Fruit fly (Drosophila melanogaster) whole organism, embryonic: Measurements from ENCODE around the gene cdi.
A peak's percentile ranks its signal among the peaks of the same experiment; 100 is the strongest.

ENCODE experiments used
- Blimp-1 ChIP-seq: fragments of 200-800 bp; sonication (Bioruptor generic); optimal IDR thresholded peaks from 3 replicates; lab custom pipeline; 2018; ENCODE audit warnings: missing biosample characterization, missing genetic modification characterization, mild to moderate bottlenecking, moderate library complexity, missing genetic modification reagents
- CG10267 ChIP-seq: fragments of 200-800 bp; sonication (Bioruptor generic); optimal IDR thresholded peaks from 2 replicates; lab custom pipeline; 2018; ENCODE audit warnings: missing biosample characterization, mild to moderate bottlenecking, missing genetic modification characterization, moderate library complexity
- CG10274 ChIP-seq: fragments of 200-800 bp; sonication (Bioruptor generic); optimal IDR thresholded peaks from 3 replicates; lab custom pipeline; 2017; ENCODE audit warnings: missing biosample characterization, mild to moderate bottlenecking, missing genetic modification characterization
- CG12071 ChIP-seq: fragments of 200-800 bp; sonication (Bioruptor generic); optimal IDR thresholded peaks from 3 replicates; lab custom pipeline; 2018; ENCODE audit warnings: missing biosample characterization, mild to moderate bottlenecking, missing genetic modification characterization
- CG12219 ChIP-seq: fragments of 200-800 bp; sonication (Bioruptor generic); optimal IDR thresholded peaks from 3 replicates; lab custom pipeline; 2018; ENCODE audit warnings: missing biosample characterization, mild to moderate bottlenecking, missing genetic modification characterization
- CG13296 ChIP-seq: fragments of 200-800 bp; sonication (Bioruptor generic); optimal IDR thresholded peaks from 3 replicates; lab custom pipeline; 2018; ENCODE audit warnings: missing biosample characterization, mild to moderate bottlenecking, missing genetic modification characterization
- CG14860 ChIP-seq: fragments of 200-800 bp; sonication (Bioruptor generic); IDR thresholded peaks from 3 replicates; pipeline ENCODE4 v1.3.6; 2022; ENCODE audit warnings: missing biosample characterization, missing genetic modification characterization; ENCODE audit not compliant: partially characterized antibody
- CG17361 ChIP-seq: fragments of 200-800 bp; sonication (Bioruptor generic); IDR thresholded peaks from 3 replicates; pipeline ENCODE4 v1.3.6; 2022; ENCODE audit warnings: missing biosample characterization, missing genetic modification characterization
- CG2202 ChIP-seq: fragments of 200-800 bp; sonication (Bioruptor generic); optimal IDR thresholded peaks from 2 replicates; lab custom pipeline; 2018; ENCODE audit warnings: missing biosample characterization, mild to moderate bottlenecking, missing genetic modification characterization
- CG31224 ChIP-seq: fragments of 200-800 bp; sonication (Bioruptor generic); IDR thresholded peaks from 2 replicates; pipeline ENCODE4 v1.3.6; 2022; ENCODE audit warnings: missing biosample characterization, missing genetic modification characterization
- CG31388 ChIP-seq: fragments of 200-800 bp; sonication (Bioruptor generic); optimal IDR thresholded peaks from 2 replicates; lab custom pipeline; 2016; ENCODE audit warnings: missing biosample characterization, missing genetic modification characterization
- CG4360 ChIP-seq: fragments of 200-800 bp; sonication (Bioruptor generic); IDR thresholded peaks from 2 replicates; pipeline ENCODE4 v1.3.6; 2022; ENCODE audit warnings: missing biosample characterization, missing genetic modification characterization
- CG6175 ChIP-seq: fragments of 200-800 bp; sonication (Bioruptor generic); IDR thresholded peaks from 3 replicates; pipeline ENCODE4 v1.3.6; 2022; ENCODE audit warnings: missing biosample characterization, missing genetic modification characterization
- CoRest ChIP-seq: fragments of 200-800 bp; sonication (Bioruptor generic); optimal IDR thresholded peaks from 3 replicates; lab custom pipeline; 2018; ENCODE audit warnings: missing biosample characterization, mild to moderate bottlenecking, missing genetic modification characterization, moderate library complexity
- Deaf1 ChIP-seq: fragments of 200-800 bp; optimal IDR thresholded peaks from 3 replicates; lab custom pipeline; 2019; ENCODE audit warnings: missing biosample characterization, mild to moderate bottlenecking, missing genetic modification characterization, moderate library complexity
- GATAe ChIP-seq: fragments of 200-800 bp; sonication (Bioruptor generic); conservative IDR thresholded peaks from 2 replicates; pipeline ENCODE4 v1.3.6; 2022; ENCODE audit warnings: missing biosample characterization, missing genetic modification characterization
- H15 ChIP-seq: fragments of 200-800 bp; sonication (Bioruptor generic); IDR thresholded peaks from 3 replicates; pipeline ENCODE4 v1.3.6; 2022; ENCODE audit warnings: missing biosample characterization, missing genetic modification characterization
- Hr78 ChIP-seq, 2 experiments: fragments of 200-800 bp in 1 of 2; fragments of >200 bp in 1 of 2; sonication (Bioruptor generic) in 1 of 2; optimal IDR thresholded peaks; 2 replicates each; lab custom pipeline; 2017 to 2019; ENCODE audit warnings: missing biosample characterization in 2 of 2, missing genetic modification characterization in 2 of 2, mild to moderate bottlenecking in 1 of 2, moderate library complexity in 1 of 2
- Mad ChIP-seq: fragments of 200-800 bp; sonication (Bioruptor generic); optimal IDR thresholded peaks from 2 replicates; lab custom pipeline; 2016; ENCODE audit warnings: missing biosample characterization, missing genetic modification characterization
- Mrtf ChIP-seq: fragments of 200-800 bp; sonication (Bioruptor generic); IDR thresholded peaks from 3 replicates; pipeline ENCODE4 v1.3.6; 2022; ENCODE audit warnings: missing biosample characterization, missing genetic modification characterization
- NC2β ChIP-seq: fragments of 200-800 bp; sonication (Bioruptor generic); optimal IDR thresholded peaks from 2 replicates; lab custom pipeline; 2016; ENCODE audit warnings: missing biosample characterization, missing genetic modification characterization
- Rx ChIP-seq: fragments of 200-800 bp; sonication (Bioruptor generic); IDR thresholded peaks from 2 replicates; pipeline ENCODE4 v1.3.6; 2022; ENCODE audit warnings: missing biosample characterization, missing genetic modification characterization
- Sox100B ChIP-seq: fragments of 200-800 bp; sonication (Bioruptor generic); optimal IDR thresholded peaks from 3 replicates; lab custom pipeline; 2018; ENCODE audit warnings: missing biosample characterization, mild to moderate bottlenecking, missing genetic modification characterization
- Sox102F ChIP-seq: fragments of 200-800 bp; sonication (Bioruptor generic); optimal IDR thresholded peaks from 2 replicates; lab custom pipeline; 2018; ENCODE audit warnings: missing biosample characterization, mild to moderate bottlenecking, missing genetic modification characterization, moderate library complexity
- Sry-β ChIP-seq: fragments of 200-800 bp; sonication (Bioruptor generic); optimal IDR thresholded peaks from 2 replicates; lab custom pipeline; 2018; ENCODE audit warnings: missing biosample characterization, mild to moderate bottlenecking, missing genetic modification characterization, moderate library complexity
- abd-A ChIP-seq: fragments of 200-800 bp; sonication (Bioruptor generic); optimal IDR thresholded peaks from 3 replicates; lab custom pipeline; 2019; ENCODE audit warnings: missing biosample characterization, mild to moderate bottlenecking, missing genetic modification characterization, moderate library complexity
- bigmax ChIP-seq: fragments of 200-800 bp; sonication (Bioruptor generic); optimal IDR thresholded peaks from 2 replicates; lab custom pipeline; 2018; ENCODE audit warnings: missing biosample characterization, mild to moderate bottlenecking, missing genetic modification characterization
- cato ChIP-seq: fragments of 200-800 bp; sonication (Bioruptor generic); optimal IDR thresholded peaks from 2 replicates; lab custom pipeline; 2016; ENCODE audit warnings: missing biosample characterization, missing genetic modification characterization, borderline replicate concordance
- chif ChIP-seq, 2 experiments: fragments of 200-800 bp; sonication (Bioruptor generic); optimal IDR thresholded peaks; 3 replicates each; lab custom pipeline; 2016; ENCODE audit warnings: missing biosample characterization in 2 of 2, missing genetic modification characterization in 2 of 2
- crc ChIP-seq: fragments of 200-800 bp; sonication (Bioruptor generic); optimal IDR thresholded peaks from 2 replicates; lab custom pipeline; 2016; ENCODE audit warnings: missing biosample characterization, missing genetic modification characterization
- danr ChIP-seq: fragments of 200-800 bp; sonication (Bioruptor generic); IDR thresholded peaks from 2 replicates; pipeline ENCODE4 v1.3.6; 2022; ENCODE audit warnings: missing biosample characterization, missing genetic modification characterization
- ems ChIP-seq: fragments of 200-800 bp; sonication (Bioruptor generic); optimal IDR thresholded peaks from 3 replicates; lab custom pipeline; 2016; ENCODE audit warnings: missing biosample characterization, missing genetic modification characterization
- esg ChIP-seq: fragments of 200-800 bp; sonication (Bioruptor generic); conservative IDR thresholded peaks from 2 replicates; pipeline ENCODE4 v1.3.6; 2022; ENCODE audit warnings: missing biosample characterization, missing genetic modification characterization
- gcm2 ChIP-seq: fragments of 200-800 bp; sonication (Bioruptor generic); optimal IDR thresholded peaks from 2 replicates; lab custom pipeline; 2016; ENCODE audit warnings: missing biosample characterization, missing genetic modification characterization
- gem ChIP-seq: fragments of 200-800 bp; sonication (Bioruptor generic); optimal IDR thresholded peaks from 2 replicates; lab custom pipeline; 2019; ENCODE audit warnings: missing biosample characterization, mild to moderate bottlenecking, missing genetic modification characterization, moderate library complexity
- grau ChIP-seq: fragments of 200-800 bp; optimal IDR thresholded peaks from 3 replicates; lab custom pipeline; 2019; ENCODE audit warnings: missing biosample characterization, mild to moderate bottlenecking, missing genetic modification characterization, moderate library complexity
- hkb ChIP-seq, 2 experiments: fragments of 200-800 bp in 1 of 2; fragments of >200 bp in 1 of 2; sonication (Bioruptor generic) in 1 of 2; IDR thresholded peaks in 1 of 2; optimal IDR thresholded peaks in 1 of 2; 2 replicates each; pipeline versions ENCODE4 v1.3.6 to Lab custom; 2017 to 2022; ENCODE audit warnings: missing biosample characterization in 1 of 2, missing genetic modification characterization in 1 of 2
- knrl ChIP-seq: fragments of 200-800 bp; sonication (Bioruptor generic); IDR thresholded peaks from 3 replicates; pipeline ENCODE4 v1.3.6; 2022; ENCODE audit warnings: missing biosample characterization, missing genetic modification characterization; ENCODE audit not compliant: partially characterized antibody
- luna ChIP-seq: fragments of 200-800 bp; sonication (Bioruptor generic); optimal IDR thresholded peaks from 2 replicates; lab custom pipeline; 2016; ENCODE audit warnings: missing biosample characterization, missing genetic modification characterization
- mirr ChIP-seq: fragments of 200-800 bp; sonication (Bioruptor generic); optimal IDR thresholded peaks from 3 replicates; lab custom pipeline; 2018; ENCODE audit warnings: missing biosample characterization, mild to moderate bottlenecking, missing genetic modification characterization
- pfk ChIP-seq: fragments of 200-800 bp; sonication (Bioruptor generic); optimal IDR thresholded peaks from 2 replicates; lab custom pipeline; 2018; ENCODE audit warnings: missing biosample characterization, mild to moderate bottlenecking, missing genetic modification characterization, moderate library complexity
- psq ChIP-seq: fragments of 200-800 bp; sonication (Bioruptor generic); optimal IDR thresholded peaks from 2 replicates; lab custom pipeline; 2017; ENCODE audit warnings: missing biosample characterization, missing genetic modification characterization
- schlank ChIP-seq: fragments of 200-800 bp; sonication (Bioruptor generic); optimal IDR thresholded peaks from 2 replicates; lab custom pipeline; 2018; ENCODE audit warnings: missing biosample characterization, mild to moderate bottlenecking, missing genetic modification characterization
- slou ChIP-seq: fragments of 200-800 bp; sonication (Bioruptor generic); optimal IDR thresholded peaks from 3 replicates; lab custom pipeline; 2016; ENCODE audit warnings: missing biosample characterization, missing genetic modification characterization
- slp2 ChIP-seq: fragments of 200-800 bp; sonication (Bioruptor generic); optimal IDR thresholded peaks from 2 replicates; lab custom pipeline; 2016; ENCODE audit warnings: missing biosample characterization, missing genetic modification characterization
- twi ChIP-seq: fragments of 200-800 bp; optimal IDR thresholded peaks from 2 replicates; lab custom pipeline; 2019; ENCODE audit warnings: missing biosample characterization, mild to moderate bottlenecking, missing genetic modification characterization, moderate library complexity
- tx ChIP-seq: fragments of 200-800 bp; sonication (Bioruptor generic); optimal IDR thresholded peaks from 2 replicates; lab custom pipeline; 2016; ENCODE audit warnings: missing biosample characterization, missing genetic modification characterization
- unpg ChIP-seq: fragments of 200-800 bp; sonication (Bioruptor generic); optimal IDR thresholded peaks from 3 replicates; lab custom pipeline; 2018; ENCODE audit warnings: missing biosample characterization, mild to moderate bottlenecking, missing genetic modification characterization, moderate library complexity
- wdn ChIP-seq: fragments of 200-800 bp; sonication (Bioruptor generic); IDR thresholded peaks from 2 replicates; pipeline ENCODE4 v1.3.6; 2022; ENCODE audit warnings: missing biosample characterization, missing genetic modification characterization
- zen ChIP-seq: fragments of 200-800 bp; sonication (Bioruptor generic); optimal IDR thresholded peaks from 3 replicates; lab custom pipeline; 2018; ENCODE audit warnings: missing biosample characterization, mild to moderate bottlenecking, missing genetic modification characterization, moderate library complexity

cdi gene

DNA sequence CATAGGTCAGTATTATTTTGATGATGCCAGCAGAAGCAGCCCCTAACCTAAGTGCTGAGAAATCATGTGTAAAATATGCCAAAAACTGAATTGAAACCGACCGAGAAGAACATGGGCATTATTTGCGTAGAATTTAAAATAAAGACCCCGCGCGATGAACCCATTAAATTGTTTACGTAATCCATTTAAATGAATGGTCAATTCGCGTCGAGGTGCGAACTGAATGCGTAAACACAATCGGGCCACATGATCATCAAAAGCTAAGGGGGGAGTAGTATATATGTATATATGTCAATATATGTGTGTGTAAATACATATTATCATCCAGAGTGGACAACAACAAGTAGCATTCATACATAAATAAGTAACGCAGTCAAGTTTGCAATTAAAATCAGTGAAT lies 33.9 kb downstream of the cdi start (continued):
- TF ChIP-seq ems (GFP tag; lab: Kevin White, UChicago) (no peak), zen (no peak), wdn (GFP tag; lab: Robert Waterston, UW) (no peak), CG12219 (GFP tag; lab: Kevin White, UChicago) (no peak), cato (no peak), crc (no peak), GATAe (no peak), CoRest (no peak), bigmax (GFP tag; lab: Kevin White, UChicago) (no peak), pfk (GFP tag; lab: Kevin White, UChicago) (no peak), CG4360 (GFP tag; lab: Robert Waterston, UW) (no peak), CG2202 (tag; lab: Kevin White, UChicago) (no peak), schlank (no peak), hkb (optimal IDR thresholded peaks at IDR 0.05; lab: Kevin White, UChicago) (no peak), hkb (GFP tag; IDR thresholded peaks at IDR 0.05; lab: Robert Waterston, UW) (0 out of 2 replicates have a peak, but pooled peaks have one; percentile 6), Hr78 (GFP tag; optimal IDR thresholded peaks at IDR 0.05; lab: Kevin White, UChicago) (peak in 1 of 2 experiments; percentile 57), CG6175 (no peak), Deaf1 (tag; lab: Kevin White, UChicago) (no peak), luna (GFP tag; lab: Kevin White, UChicago) (no peak), CG12071 (GFP tag; lab: Kevin White, UChicago) (peak; percentile 11), Mad (GFP tag; lab: Kevin White, UChicago) (no peak), CG14860 (GFP tag; lab: Robert Waterston, UW) (no peak), twi (no peak), CG10274 (no peak), gcm2 (GFP tag; lab: Kevin White, UChicago) (no peak), CG31224 (GFP tag; lab: Robert Waterston, UW) (no peak), Rx (no peak), mirr (GFP tag; lab: Kevin White, UChicago) (peak; percentile 43), Sox100B (GFP tag; lab: Kevin White, UChicago) (no peak), chif (GFP tag; optimal IDR thresholded peaks at IDR 0.05; lab: Kevin White, UChicago) (no peak)

DNA sequence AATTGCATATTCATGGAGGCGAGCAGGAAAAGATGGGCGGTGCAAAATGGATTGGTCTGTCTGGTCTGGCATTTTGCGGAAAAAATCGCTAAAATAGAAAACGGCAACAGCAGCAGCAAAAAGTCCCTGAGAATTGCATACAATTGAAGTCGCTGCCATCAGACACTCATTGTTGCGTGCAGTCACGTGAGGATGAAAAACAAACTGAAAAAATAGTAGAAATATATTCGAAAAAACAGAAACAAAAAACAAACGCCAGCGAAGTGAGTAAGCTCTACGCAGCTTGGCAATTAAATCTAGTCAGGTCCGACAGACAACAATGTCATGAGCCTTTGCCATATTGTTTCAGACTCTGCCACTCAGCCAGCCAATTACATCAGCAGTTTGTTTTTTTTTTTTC lies 34.8 kb downstream of the cdi start:
- TF ChIP-seq grau = no peak
- TF ChIP-seq knrl (GFP tag; lab: Robert Waterston, UW) = 0 out of 3 replicates have a peak, but pooled peaks have one; percentile 3

DNA sequence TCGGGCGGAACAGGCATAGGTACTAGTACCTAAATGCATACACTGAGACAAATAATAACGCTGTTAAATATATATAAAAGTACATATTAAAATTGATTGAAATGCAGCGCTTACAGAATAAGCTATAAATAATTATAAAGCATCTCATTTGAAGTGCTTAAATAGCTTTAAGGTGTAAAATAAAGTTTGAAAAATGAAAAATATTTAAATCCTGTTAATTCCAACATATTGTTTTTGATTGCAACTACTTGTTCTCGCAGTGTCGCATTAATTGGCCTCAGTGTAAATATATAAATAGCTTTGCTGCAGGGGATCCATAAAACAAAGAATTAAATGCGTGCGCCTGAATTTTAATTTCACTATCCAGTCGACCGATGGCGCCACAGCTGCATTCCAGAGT lies 35.7 kb downstream of the cdi start:
- TF ChIP-seq danr (GFP tag; lab: Robert Waterston, UW) = no peak
- no peak for TF ChIP-seq knrl (GFP tag; lab: Robert Waterston, UW)
- TF ChIP-seq CG10267 (tag; lab: Kevin White, UChicago) = no peak
- peak; percentile 20 for TF ChIP-seq unpg (GFP tag; lab: Kevin White, UChicago)
- no peak for TF ChIP-seq Sry-β (GFP tag; lab: Kevin White, UChicago)
- TF ChIP-seq CG13296 (GFP tag; lab: Kevin White, UChicago) = no peak
- TF ChIP-seq CG31388 = no peak
- TF ChIP-seq tx (GFP tag; lab: Kevin White, UChicago) = no peak
- no peak for TF ChIP-seq abd-A (tag; lab: Kevin White, UChicago)
- no peak for TF ChIP-seq slp2 (GFP tag; lab: Kevin White, UChicago)
- TF ChIP-seq Mrtf (GFP tag; lab: Robert Waterston, UW) = no peak
- no peak for TF ChIP-seq esg (GFP tag; lab: Robert Waterston, UW)
- peak; percentile 29 for TF ChIP-seq Blimp-1 (GFP tag; lab: Kevin White, UChicago)
- no peak for TF ChIP-seq H15 (GFP tag; lab: Robert Waterston, UW)
- peak; percentile 27; the same call in 1 of the 3 replicates for TF ChIP-seq CG17361
- TF ChIP-seq NC2β (GFP tag; lab: Kevin White, UChicago) = no peak
- no peak for TF ChIP-seq slou (GFP tag; lab: Kevin White, UChicago)
- TF ChIP-seq psq = no peak
- TF ChIP-seq Sox102F (GFP tag; lab: Kevin White, UChicago) = peak; percentile 14
- peak; percentile 51 for TF ChIP-seq gem (tag; lab: Kevin White, UChicago)
